Worm (Caenorhabditis elegans) whole organism, mixed stage, embryonic: ENCODE data around the gene ent-4.

Source experiments
- ceh-39 ChIP-seq: fragments of 150-350 bp; optimal IDR thresholded peaks from 2 replicates; lab custom pipeline; 2014; ENCODE audit warnings: missing biosample characterization, missing genetic modification characterization
- elt-1 ChIP-seq: sonication (generic microtip); optimal IDR thresholded peaks from 2 replicates; lab custom pipeline; 2017; ENCODE audit warnings: missing genetic modification characterization, mild to moderate bottlenecking, missing compliant biosample characterization, antibody characterized with exemption, moderate library complexity, borderline replicate concordance; ENCODE audit not compliant: insufficient read depth
- mab-5 ChIP-seq: fragments of 150-350 bp; optimal IDR thresholded peaks from 2 replicates; lab custom pipeline; 2014; ENCODE audit warnings: missing biosample characterization, missing genetic modification characterization
- mep-1 ChIP-seq: fragments of 150-350 bp; optimal IDR thresholded peaks from 2 replicates; lab custom pipeline; 2017; ENCODE audit warnings: missing biosample characterization, missing genetic modification reagents, missing genetic modification characterization, inconsistent platforms
- nhr-12 ChIP-seq: fragments of 150-350 bp; optimal IDR thresholded peaks from 2 replicates; lab custom pipeline; 2014; ENCODE audit warnings: missing biosample characterization, missing genetic modification characterization
- nhr-237 ChIP-seq: fragments of 150-350 bp; optimal IDR thresholded peaks from 2 replicates; lab custom pipeline; 2014; ENCODE audit warnings: missing biosample characterization, missing genetic modification characterization
- nhr-28 ChIP-seq: fragments of 150-350 bp; optimal IDR thresholded peaks from 2 replicates; lab custom pipeline; 2014; ENCODE audit warnings: missing biosample characterization, missing genetic modification characterization
- nhr-76 ChIP-seq: sonication (generic microtip); optimal IDR thresholded peaks from 2 replicates; lab custom pipeline; 2017; ENCODE audit warnings: missing biosample characterization, missing genetic modification characterization
- snpc-4 ChIP-seq: fragments of 150-350 bp; optimal IDR thresholded peaks from 2 replicates; lab custom pipeline; 2014; ENCODE audit warnings: missing biosample characterization, missing genetic modification characterization
- sptf-1 ChIP-seq: sonication (generic microtip); optimal IDR thresholded peaks from 2 replicates; lab custom pipeline; 2017; ENCODE audit warnings: mild to moderate bottlenecking, missing genetic modification characterization, moderate library complexity, missing compliant biosample characterization
- unc-39 ChIP-seq: fragments of 150-350 bp; optimal IDR thresholded peaks from 2 replicates; lab custom pipeline; 2014; ENCODE audit warnings: missing biosample characterization, missing genetic modification characterization
- unc-62 ChIP-seq: fragments of 150-350 bp; optimal IDR thresholded peaks from 2 replicates; lab custom pipeline; 2014; ENCODE audit warnings: missing biosample characterization, missing genetic modification reagents, missing genetic modification characterization
- zip-8 ChIP-seq: fragments of 150-350 bp; optimal IDR thresholded peaks from 2 replicates; lab custom pipeline; 2014; ENCODE audit warnings: missing biosample characterization, missing genetic modification characterization
- ztf-11 ChIP-seq: fragments of 150-350 bp; optimal IDR thresholded peaks from 2 replicates; lab custom pipeline; 2014; ENCODE audit warnings: missing biosample characterization, missing genetic modification characterization

DNA sequence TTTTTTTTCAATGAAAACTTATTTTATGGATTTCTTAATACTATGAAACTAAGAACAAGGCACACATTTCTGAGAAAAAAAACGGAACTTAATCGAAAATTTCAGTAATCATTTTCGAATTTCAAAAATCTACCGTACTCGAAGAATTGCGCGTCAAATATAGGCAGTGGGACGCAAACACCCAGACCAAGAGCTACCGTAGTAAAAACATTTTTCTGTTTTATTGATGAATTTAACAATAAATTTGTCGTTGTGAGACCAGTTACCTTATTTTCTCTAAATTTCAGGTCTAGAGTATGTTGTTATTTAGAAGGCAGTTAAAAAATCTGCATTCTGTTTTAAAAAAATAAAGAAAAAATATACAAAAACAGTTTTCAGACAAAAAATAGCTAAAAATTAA, 39.1 kb upstream of the ent-4 start:
- TF ChIP-seq nhr-12 (tag; lab: Kevin White, UChicago) (no peak), nhr-76 (tag; lab: Kevin White, UChicago) (no peak), nhr-237 (tag; lab: Kevin White, UChicago) (no peak), mab-5 (tag; lab: Kevin White, UChicago) (no peak), sptf-1 (no peak), snpc-4 (tag; lab: Kevin White, UChicago) (no peak), unc-62 (GFP tag; lab: Kevin White, UChicago) (no peak), elt-1 (no peak), ceh-39 (tag; lab: Kevin White, UChicago) (no peak), mep-1 (tag; lab: Kevin White, UChicago) (no peak), unc-39 (tag; lab: Kevin White, UChicago) (no peak), zip-8 (tag; lab: Kevin White, UChicago) (no peak), nhr-28 (tag; lab: Kevin White, UChicago) (no peak), ztf-11 (tag; lab: Kevin White, UChicago) (no peak)
